Fruit fly (Drosophila melanogaster): ENCODE results near the gene eIF2beta.

The eIF2beta gene

DNA sequence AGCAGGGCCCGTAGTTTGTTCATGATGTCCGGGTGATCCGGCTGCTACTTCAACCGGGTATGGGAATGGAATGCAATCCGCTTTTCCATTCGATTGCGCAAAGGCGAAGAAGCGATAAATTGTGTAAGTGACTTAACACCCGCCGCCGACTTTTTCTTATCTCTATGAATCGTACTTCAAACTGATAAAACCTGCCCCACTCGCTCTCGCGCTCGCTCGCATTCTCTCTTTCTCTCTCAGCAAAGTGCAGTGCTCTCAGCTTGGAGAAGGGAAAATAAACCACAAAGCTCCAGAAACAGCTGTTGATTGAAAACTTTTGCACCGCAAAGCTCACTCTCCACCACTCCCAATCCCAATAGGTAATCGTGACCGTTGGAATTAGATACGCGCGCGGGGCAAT, 36.6 kb downstream of the eIF2beta start:
- TF ChIP-seq CG4496 (GFP tag; IDR thresholded peaks at IDR 0.05) (no peak), Pif1B (GFP tag; optimal IDR thresholded peaks at IDR 0.05) (peak; percentile 52), gl (tag; optimal IDR thresholded peaks at IDR 0.05) (peak; percentile 25), CG13204 (GFP tag; optimal IDR thresholded peaks at IDR 0.05) (no peak), CG10348 (GFP tag; IDR thresholded peaks at IDR 0.05) (no peak), rn (GFP tag; IDR thresholded peaks at IDR 0.05) (no peak), CG8301 (tag; optimal IDR thresholded peaks at IDR 0.05) (no peak), EcR (GFP tag; optimal IDR thresholded peaks at IDR 0.05) (peak; percentile 87), Ets98B (GFP tag; IDR thresholded peaks at IDR 0.05) (peak; percentile 53; the same call in 1 of the 2 replicates), CG12605 (GFP tag; IDR thresholded peaks at IDR 0.05) (peak; percentile 46), fd96Ca (GFP tag; IDR thresholded peaks at IDR 0.05) (peak; percentile 44; the same call in 1 of the 3 replicates), CG34367 (tag; optimal IDR thresholded peaks at IDR 0.05) (no peak), CG32121 (GFP tag; IDR thresholded peaks at IDR 0.05) (0 out of 2 replicates have a peak, but pooled peaks have one; percentile 20)

DNA sequence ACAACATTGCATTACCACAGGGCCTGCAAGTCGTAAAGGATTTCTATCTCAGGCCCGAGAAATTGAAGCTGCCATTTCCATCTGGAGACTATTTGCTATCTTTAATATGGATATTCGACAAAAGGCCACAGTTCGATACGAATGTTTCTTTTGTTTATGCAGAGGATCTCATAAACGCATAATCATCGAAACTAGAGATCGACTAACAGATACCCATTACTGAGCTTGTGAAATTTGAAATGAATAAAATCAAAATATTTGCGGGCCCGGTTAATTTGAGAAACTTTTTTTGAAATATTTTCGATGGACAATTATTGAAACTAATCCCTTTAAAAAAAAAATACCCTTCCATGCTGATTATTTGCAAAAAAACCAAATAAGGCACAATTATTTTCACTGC, 40.4 kb downstream of the eIF2beta start:
- TF ChIP-seq EcR (GFP tag; optimal IDR thresholded peaks at IDR 0.05), result no peak
- TF ChIP-seq CG34367 (tag; optimal IDR thresholded peaks at IDR 0.05), result no peak
- no peak for TF ChIP-seq CG10348 (GFP tag; IDR thresholded peaks at IDR 0.05)
- TF ChIP-seq rn (GFP tag; IDR thresholded peaks at IDR 0.05), result no peak
- no peak for TF ChIP-seq CG17806 (tag; optimal IDR thresholded peaks at IDR 0.05)
- TF ChIP-seq gl (tag; optimal IDR thresholded peaks at IDR 0.05), result no peak
- TF ChIP-seq Pif1A (GFP tag; optimal IDR thresholded peaks at IDR 0.05), result no peak
- no peak for TF ChIP-seq CG13204 (GFP tag; optimal IDR thresholded peaks at IDR 0.05)
- no peak for TF ChIP-seq fd96Ca (GFP tag; IDR thresholded peaks at IDR 0.05)
- TF ChIP-seq CG15710 (tag; optimal IDR thresholded peaks at IDR 0.05), result no peak
- no peak for TF ChIP-seq D1 (tag; optimal IDR thresholded peaks at IDR 0.05)
- no peak for TF ChIP-seq CG4496 (GFP tag; IDR thresholded peaks at IDR 0.05)
- no peak for TF ChIP-seq Ets98B (GFP tag; IDR thresholded peaks at IDR 0.05)
- no peak for TF ChIP-seq CG12605 (GFP tag; IDR thresholded peaks at IDR 0.05)
- TF ChIP-seq CG8301 (tag; optimal IDR thresholded peaks at IDR 0.05), result no peak
- TF ChIP-seq CG8159 (tag; optimal IDR thresholded peaks at IDR 0.05), result no peak
- TF ChIP-seq Pif1B (GFP tag; optimal IDR thresholded peaks at IDR 0.05), result no peak
- TF ChIP-seq CG14655 (GFP tag; optimal IDR thresholded peaks at IDR 0.05), result no peak
- no peak for TF ChIP-seq Snoo (tag; optimal IDR thresholded peaks at IDR 0.05)
- no peak for TF ChIP-seq CG9948 (tag; optimal IDR thresholded peaks at IDR 0.05)

DNA sequence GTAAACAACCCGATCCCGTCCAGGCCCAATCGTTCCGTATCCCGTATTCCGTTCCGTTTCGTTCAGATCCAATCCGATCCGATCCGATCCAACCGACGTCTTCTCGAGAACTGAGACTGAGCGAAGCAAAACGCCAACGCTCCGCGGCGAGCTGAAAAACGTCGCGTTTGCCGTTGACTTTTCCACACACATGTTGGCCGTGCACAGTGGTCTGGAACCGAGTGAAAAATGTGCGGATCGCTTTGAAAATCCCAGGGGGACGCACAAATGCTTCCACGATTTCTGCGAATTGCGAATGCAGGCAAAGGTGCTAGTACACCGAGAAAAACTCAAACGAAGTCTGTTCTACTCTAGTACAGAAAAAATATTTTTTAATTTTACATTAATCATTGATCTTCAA, 41.6 kb downstream of the eIF2beta start, which contains the start of gene CG10663:
CG10663 (minus strand) TSS at position 88 of the 400 bp plus-strand sequence.
- TF ChIP-seq CG32121 (GFP tag; IDR thresholded peaks at IDR 0.05), result no peak
- peak; percentile 22 for TF ChIP-seq CG14655 (GFP tag; optimal IDR thresholded peaks at IDR 0.05)
- TF ChIP-seq CG9948 (tag; optimal IDR thresholded peaks at IDR 0.05), result no peak
- TF ChIP-seq CG13204 (GFP tag; optimal IDR thresholded peaks at IDR 0.05), result peak; percentile 22
- TF ChIP-seq Pif1B (GFP tag; optimal IDR thresholded peaks at IDR 0.05), result no peak
- TF ChIP-seq Snoo (tag; optimal IDR thresholded peaks at IDR 0.05), result no peak
- no peak for TF ChIP-seq rn (GFP tag; IDR thresholded peaks at IDR 0.05)
- TF ChIP-seq Pif1A (GFP tag; optimal IDR thresholded peaks at IDR 0.05), result no peak
- no peak for TF ChIP-seq CG34367 (tag; optimal IDR thresholded peaks at IDR 0.05)
- TF ChIP-seq CG10348 (GFP tag; IDR thresholded peaks at IDR 0.05), result no peak
- TF ChIP-seq CG8159 (tag; optimal IDR thresholded peaks at IDR 0.05), result no peak
- no peak for TF ChIP-seq D1 (tag; optimal IDR thresholded peaks at IDR 0.05)
- no peak for TF ChIP-seq CG12605 (GFP tag; IDR thresholded peaks at IDR 0.05)
- TF ChIP-seq CG17806 (tag; optimal IDR thresholded peaks at IDR 0.05), result no peak
- no peak for TF ChIP-seq CG15710 (tag; optimal IDR thresholded peaks at IDR 0.05)
- peak; percentile 20 for TF ChIP-seq EcR (GFP tag; optimal IDR thresholded peaks at IDR 0.05)
- no peak for TF ChIP-seq gl (tag; optimal IDR thresholded peaks at IDR 0.05)
- peak; percentile 21 for TF ChIP-seq CG8301 (tag; optimal IDR thresholded peaks at IDR 0.05)
- TF ChIP-seq Ets98B (GFP tag; IDR thresholded peaks at IDR 0.05), result peak; percentile 51
- peak; percentile 77 for TF ChIP-seq CG4496 (GFP tag; IDR thresholded peaks at IDR 0.05)
- no peak; the same call in 2 of the 3 replicates for TF ChIP-seq fd96Ca (GFP tag; IDR thresholded peaks at IDR 0.05)

DNA sequence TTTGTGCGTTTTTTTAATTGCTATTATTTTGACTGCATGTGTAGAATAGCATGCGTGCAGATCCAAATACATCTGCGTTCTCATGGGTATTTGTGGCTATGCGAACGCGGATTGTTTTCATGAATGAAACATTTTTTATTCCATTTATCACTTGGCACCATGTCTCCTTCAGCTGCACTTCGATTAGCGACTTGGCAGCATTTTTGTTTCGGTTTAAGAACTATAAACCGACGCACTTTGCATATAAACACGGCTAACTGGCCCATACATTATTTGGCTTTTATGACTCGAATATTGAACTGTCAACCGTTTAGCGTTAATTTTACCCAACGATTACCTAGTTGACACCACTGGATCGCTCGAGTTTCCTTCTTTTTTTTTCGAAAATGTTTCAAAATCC, 42.1 kb downstream of the eIF2beta start:
- TF ChIP-seq CG32121 (GFP tag; IDR thresholded peaks at IDR 0.05) (peak; percentile 16; the same call in 1 of the 2 replicates), CG15710 (tag; optimal IDR thresholded peaks at IDR 0.05) (no peak), CG4496 (GFP tag; IDR thresholded peaks at IDR 0.05) (0 out of 3 replicates have a peak, but pooled peaks have one; percentile 38)

DNA sequence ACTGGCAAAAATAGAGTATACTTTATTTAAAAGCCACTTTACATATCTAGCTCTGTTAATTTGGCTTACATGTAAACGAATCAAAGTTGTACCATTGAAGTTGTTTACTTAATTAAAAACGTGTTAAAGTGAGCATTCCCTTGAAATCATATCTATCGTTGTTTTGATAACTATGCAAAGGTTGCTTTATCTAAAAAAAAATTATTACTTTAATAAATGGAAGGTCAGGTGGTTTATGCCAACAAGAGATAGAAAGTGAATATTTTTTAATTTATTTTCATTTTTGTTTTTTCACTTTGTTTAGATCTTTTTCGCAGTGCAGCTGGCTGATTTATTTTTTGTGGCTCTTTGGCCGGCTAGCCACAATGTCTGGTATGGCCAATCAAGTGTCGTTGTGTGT, 43.6 kb downstream of the eIF2beta start:
- TF ChIP-seq CG14655 (GFP tag; optimal IDR thresholded peaks at IDR 0.05) (peak; percentile 86), gl (tag; optimal IDR thresholded peaks at IDR 0.05) (no peak), CG32121 (GFP tag; IDR thresholded peaks at IDR 0.05) (peak; percentile 88), CG4496 (GFP tag; IDR thresholded peaks at IDR 0.05) (peak; percentile 73; the same call in 2 of the 3 replicates), CG17806 (tag; optimal IDR thresholded peaks at IDR 0.05) (peak; percentile 51), rn (GFP tag; IDR thresholded peaks at IDR 0.05) (peak; percentile 59; the same call in 1 of the 2 replicates), CG13204 (GFP tag; optimal IDR thresholded peaks at IDR 0.05) (peak; percentile 9), CG10348 (GFP tag; IDR thresholded peaks at IDR 0.05) (0 out of 2 replicates have a peak, but pooled peaks have one; percentile 43), Ets98B (GFP tag; IDR thresholded peaks at IDR 0.05) (peak; percentile 77), Pif1B (GFP tag; optimal IDR thresholded peaks at IDR 0.05) (peak; percentile 53), Snoo (tag; optimal IDR thresholded peaks at IDR 0.05) (no peak), CG8159 (tag; optimal IDR thresholded peaks at IDR 0.05) (peak; percentile 73), EcR (GFP tag; optimal IDR thresholded peaks at IDR 0.05) (no peak), D1 (tag; optimal IDR thresholded peaks at IDR 0.05) (no peak), CG8301 (tag; optimal IDR thresholded peaks at IDR 0.05) (peak; percentile 80), fd96Ca (GFP tag; IDR thresholded peaks at IDR 0.05) (peak; percentile 50; the same call in 2 of the 3 replicates), CG12605 (GFP tag; IDR thresholded peaks at IDR 0.05) (peak; percentile 73), Pif1A (GFP tag; optimal IDR thresholded peaks at IDR 0.05) (peak; percentile 61), CG15710 (tag; optimal IDR thresholded peaks at IDR 0.05) (peak; percentile 65), CG34367 (tag; optimal IDR thresholded peaks at IDR 0.05) (peak; percentile 37), CG9948 (tag; optimal IDR thresholded peaks at IDR 0.05) (peak; percentile 66)
